Worm (Caenorhabditis elegans) whole organism, L3 larva: ENCODE measurements around the gene T02C5.1.
A peak's percentile ranks its signal among the peaks of the same experiment; 100 is the strongest.

Experiments
- R02D3.7 ChIP-seq: fragments of 150-350 bp; optimal IDR thresholded peaks from 2 replicates; lab custom pipeline; 2014; ENCODE audit warnings: missing biosample characterization, missing genetic modification characterization
- ZK546.5 ChIP-seq: sonication (generic microtip); optimal IDR thresholded peaks from 2 replicates; lab custom pipeline; 2017; ENCODE audit warnings: missing biosample characterization, missing genetic modification characterization
- aly-2 ChIP-seq: fragments of 150-350 bp; optimal IDR thresholded peaks from 2 replicates; lab custom pipeline; 2014; ENCODE audit warnings: missing biosample characterization, missing genetic modification characterization
- ama-1 ChIP-seq: fragments of 150-350 bp; optimal IDR thresholded peaks from 2 replicates; lab custom pipeline; 2018
- ceh-16 ChIP-seq: sonication (generic microtip); optimal IDR thresholded peaks from 2 replicates; lab custom pipeline; 2017; ENCODE audit warnings: missing biosample characterization, missing genetic modification characterization
- ceh-82 ChIP-seq: fragments of 150-350 bp; optimal IDR thresholded peaks from 2 replicates; lab custom pipeline; 2014; ENCODE audit warnings: missing biosample characterization, missing genetic modification characterization
- ceh-9 ChIP-seq: sonication (generic microtip); optimal IDR thresholded peaks from 2 replicates; lab custom pipeline; 2018; ENCODE audit warnings: missing biosample characterization, missing genetic modification characterization
- egl-27 ChIP-seq: sonication (generic microtip); optimal IDR thresholded peaks from 4 replicates; lab custom pipeline; 2017; ENCODE audit warnings: missing biosample characterization, missing genetic modification reagents, missing genetic modification characterization
- egl-5 ChIP-seq: fragments of 150-350 bp; optimal IDR thresholded peaks from 2 replicates; lab custom pipeline; 2017; ENCODE audit warnings: missing biosample characterization, missing genetic modification reagents, missing genetic modification characterization, inconsistent platforms
- elt-1 ChIP-seq: fragments of 150-350 bp; optimal IDR thresholded peaks from 2 replicates; lab custom pipeline; 2014; ENCODE audit warnings: missing biosample characterization, missing genetic modification characterization
- elt-2 ChIP-seq: sonication (generic microtip); optimal IDR thresholded peaks from 2 replicates; lab custom pipeline; 2016; ENCODE audit warnings: missing genetic modification reagents, mild to moderate bottlenecking, missing genetic modification characterization, missing compliant biosample characterization
- fkh-2 ChIP-seq: fragments of 150-350 bp; optimal IDR thresholded peaks from 2 replicates; lab custom pipeline; 2014; ENCODE audit warnings: missing biosample characterization, missing genetic modification reagents, missing genetic modification characterization
- fos-1 ChIP-seq: fragments of 150-350 bp; optimal IDR thresholded peaks from 2 replicates; lab custom pipeline; 2014; ENCODE audit warnings: missing biosample characterization, missing genetic modification characterization
- jun-1 ChIP-seq: fragments of 150-350 bp; optimal IDR thresholded peaks from 2 replicates; lab custom pipeline; 2014; ENCODE audit warnings: missing biosample characterization, missing genetic modification reagents, missing genetic modification characterization
- lsy-12 ChIP-seq: sonication (generic microtip); optimal IDR thresholded peaks from 2 replicates; lab custom pipeline; 2016; ENCODE audit warnings: mild to moderate bottlenecking, missing genetic modification characterization, missing compliant biosample characterization
- mdl-1 ChIP-seq: fragments of 150-350 bp; optimal IDR thresholded peaks from 2 replicates; lab custom pipeline; 2014; ENCODE audit warnings: missing biosample characterization, missing genetic modification characterization
- mml-1 ChIP-seq: fragments of 150-350 bp; sonication (generic microtip); optimal IDR thresholded peaks from 3 replicates; lab custom pipeline; 2014; ENCODE audit warnings: missing biosample characterization, missing genetic modification characterization
- nfya-1 ChIP-seq: sonication (generic microtip); optimal IDR thresholded peaks from 2 replicates; lab custom pipeline; 2017; ENCODE audit warnings: missing genetic modification characterization, mild to moderate bottlenecking, missing compliant biosample characterization, antibody characterized with exemption, moderate library complexity; ENCODE audit not compliant: insufficient read depth
- nhr-11 ChIP-seq: fragments of 150-350 bp; optimal IDR thresholded peaks from 2 replicates; lab custom pipeline; 2014; ENCODE audit warnings: missing biosample characterization, missing genetic modification characterization
- nhr-23 ChIP-seq: fragments of 150-350 bp; optimal IDR thresholded peaks from 2 replicates; lab custom pipeline; 2014; ENCODE audit warnings: missing biosample characterization, missing genetic modification reagents, missing genetic modification characterization
- nhr-237 ChIP-seq: fragments of 150-350 bp; optimal IDR thresholded peaks from 2 replicates; lab custom pipeline; 2014; ENCODE audit warnings: missing biosample characterization, missing genetic modification characterization
- nhr-25 ChIP-seq: sonication (generic microtip); optimal IDR thresholded peaks from 2 replicates; lab custom pipeline; 2017; ENCODE audit warnings: missing biosample characterization, missing genetic modification characterization
- nhr-43 ChIP-seq: sonication (generic microtip); optimal IDR thresholded peaks from 2 replicates; lab custom pipeline; 2016; ENCODE audit warnings: mild to moderate bottlenecking, missing genetic modification characterization, missing compliant biosample characterization; ENCODE audit not compliant: poor library complexity, severe bottlenecking
- nhr-67 ChIP-seq: fragments of 150-350 bp; optimal IDR thresholded peaks from 2 replicates; lab custom pipeline; 2014; ENCODE audit warnings: missing biosample characterization, missing genetic modification characterization
- nhr-76 ChIP-seq: fragments of 150-350 bp; sonication (generic microtip); optimal IDR thresholded peaks from 5 replicates; lab custom pipeline; 2014; ENCODE audit warnings: missing biosample characterization, missing genetic modification characterization
- nhr-77 ChIP-seq: fragments of 150-350 bp; optimal IDR thresholded peaks from 2 replicates; lab custom pipeline; 2014; ENCODE audit warnings: missing biosample characterization, missing genetic modification characterization
- pha-4 ChIP-seq: fragments of 150-350 bp; optimal IDR thresholded peaks from 2 replicates; lab custom pipeline; 2014; ENCODE audit warnings: missing biosample characterization, missing genetic modification reagents, missing genetic modification characterization
- pqm-1 ChIP-seq: fragments of 150-350 bp; optimal IDR thresholded peaks from 2 replicates; lab custom pipeline; 2017; ENCODE audit warnings: missing biosample characterization, missing genetic modification characterization, inconsistent platforms
- sea-2 ChIP-seq: fragments of 150-350 bp; sonication (generic microtip); optimal IDR thresholded peaks from 4 replicates; lab custom pipeline; 2014; ENCODE audit warnings: missing biosample characterization, missing genetic modification reagents, missing genetic modification characterization
- skn-1 ChIP-seq: fragments of 150-350 bp; optimal IDR thresholded peaks from 2 replicates; lab custom pipeline; 2014; ENCODE audit warnings: missing biosample characterization, missing genetic modification characterization
- unc-62 ChIP-seq: fragments of 150-350 bp; sonication (generic microtip); optimal IDR thresholded peaks from 4 replicates; lab custom pipeline; 2014; ENCODE audit warnings: missing biosample characterization, missing genetic modification reagents, missing genetic modification characterization
- zag-1 ChIP-seq: fragments of 150-350 bp; optimal IDR thresholded peaks from 2 replicates; lab custom pipeline; 2014; ENCODE audit warnings: missing biosample characterization, missing genetic modification characterization
- ztf-11 ChIP-seq: fragments of 150-350 bp; optimal IDR thresholded peaks from 2 replicates; lab custom pipeline; 2014; ENCODE audit warnings: missing biosample characterization, missing genetic modification characterization
- ztf-4 ChIP-seq: fragments of 150-350 bp; optimal IDR thresholded peaks from 2 replicates; lab custom pipeline; 2014; ENCODE audit warnings: missing biosample characterization, missing genetic modification characterization

Gene T02C5.1

ce11 chrX:2693026-2693425 is 1.7 kb upstream of the T02C5.1 start:
- no peak for TF ChIP-seq lsy-12 (tag; lab: Kevin White, UChicago)
- TF ChIP-seq R02D3.7: no peak
- TF ChIP-seq egl-27: no peak
- TF ChIP-seq pqm-1: peak; percentile 43
- TF ChIP-seq sea-2: no peak
- no peak for TF ChIP-seq skn-1 (tag; lab: Kevin White, UChicago)
- no peak for TF ChIP-seq ztf-11
- no peak for TF ChIP-seq nfya-1 (tag; lab: Kevin White, UChicago)
- TF ChIP-seq ceh-16: no peak
- TF ChIP-seq jun-1: no peak
- no peak for TF ChIP-seq mml-1 (tag; lab: Kevin White, UChicago)
- TF ChIP-seq ceh-9 (tag; lab: Kevin White, UChicago): no peak
- no peak for TF ChIP-seq nhr-23 (tag; lab: Kevin White, UChicago)
- peak; percentile 49 for TF ChIP-seq elt-2
- TF ChIP-seq pha-4 (tag; lab: Kevin White, UChicago): no peak

ce11 chrX:2695292-2695691 is 569 bp downstream of the T02C5.1 start:
- TF ChIP-seq aly-2 (tag; lab: Kevin White, UChicago): no peak
- peak; percentile 86 for TF ChIP-seq pqm-1
- no peak for TF ChIP-seq ZK546.5 (tag; lab: Kevin White, UChicago)
- peak; percentile 65 for TF ChIP-seq jun-1
- TF ChIP-seq nfya-1 (tag; lab: Kevin White, UChicago): peak; percentile 10
- TF ChIP-seq nhr-11 (tag; lab: Kevin White, UChicago): no peak
- no peak for TF ChIP-seq skn-1 (tag; lab: Kevin White, UChicago)
- peak; percentile 72 for TF ChIP-seq pha-4 (tag; lab: Kevin White, UChicago)
- TF ChIP-seq elt-2: peak; percentile 90
- no peak for TF ChIP-seq ceh-9 (tag; lab: Kevin White, UChicago)
- TF ChIP-seq, all 47 proteins: peak for 5

DNA sequence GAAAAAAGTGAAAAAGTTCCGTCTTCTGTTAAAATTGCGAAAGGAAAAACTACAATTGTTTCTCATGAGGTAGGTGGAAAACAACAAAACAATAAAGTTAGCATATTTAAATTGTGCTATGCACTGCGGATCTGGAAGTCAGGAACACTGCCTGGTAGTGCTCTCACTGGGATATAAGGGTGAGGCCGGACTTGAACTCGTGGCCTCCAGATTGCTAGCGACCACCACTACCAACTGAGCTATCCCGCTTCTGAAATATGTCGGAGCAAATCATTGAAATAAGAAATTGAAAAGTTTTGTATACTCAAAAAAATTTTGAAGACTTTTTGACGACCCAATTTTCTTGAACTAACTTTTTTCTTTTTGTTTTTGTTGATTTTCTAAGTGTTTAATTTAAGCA is 1.8 kb downstream of the T02C5.1 start:
- TF ChIP-seq sea-2 (no peak), nhr-237 (no peak), zag-1 (tag; lab: Kevin White, UChicago) (no peak), fos-1 (no peak), nhr-25 (tag; lab: Kevin White, UChicago) (no peak), unc-62 (GFP tag; lab: Kevin White, UChicago) (no peak), nhr-76 (tag; lab: Kevin White, UChicago) (no peak)

ce11 chrX:2697645-2698044 is 2.9 kb downstream of the T02C5.1 start:
- no peak for TF ChIP-seq skn-1 (tag; lab: Kevin White, UChicago)
- no peak for TF ChIP-seq egl-5 (tag; lab: Kevin White, UChicago)
- no peak for TF ChIP-seq ztf-4 (tag; lab: Kevin White, UChicago)
- no peak for TF ChIP-seq nhr-67
- no peak for TF ChIP-seq elt-2
- TF ChIP-seq nhr-77: no peak
- no peak for TF ChIP-seq nhr-76 (tag; lab: Kevin White, UChicago)
- no peak for TF ChIP-seq fos-1
- no peak for TF ChIP-seq egl-27
- no peak for TF ChIP-seq ceh-82
- no peak for TF ChIP-seq mdl-1 (tag; lab: Kevin White, UChicago)
- no peak for TF ChIP-seq lsy-12 (tag; lab: Kevin White, UChicago)
- no peak for TF ChIP-seq ama-1 (lab: Kevin White, UChicago)
- TF ChIP-seq elt-1 (tag; lab: Kevin White, UChicago): no peak
- TF ChIP-seq nhr-237: no peak
- TF ChIP-seq fkh-2 (tag; lab: Kevin White, UChicago): no peak
- TF ChIP-seq, all 47 proteins: peak for 0

ce11 chrX:2698197-2698800 is 3.6 kb downstream of the T02C5.1 start:
- peak; percentile 66 for TF ChIP-seq elt-2
- TF ChIP-seq ztf-4 (tag; lab: Kevin White, UChicago): no peak
- no peak for TF ChIP-seq lsy-12 (tag; lab: Kevin White, UChicago)
- TF ChIP-seq fkh-2 (tag; lab: Kevin White, UChicago): no peak
- no peak for TF ChIP-seq nhr-43 (tag; lab: Kevin White, UChicago)
- peak; percentile 19 for TF ChIP-seq pha-4 (tag; lab: Kevin White, UChicago)
- TF ChIP-seq ama-1 (lab: Kevin White, UChicago): peak; percentile 11
- peak; percentile 19 for TF ChIP-seq jun-1
- TF ChIP-seq, all 47 proteins: peak for 4
